Worm (Caenorhabditis elegans) whole organism, mixed stage, embryonic: ENCODE data around the gene pqn-2.

ENCODE experiments used
- elt-1 ChIP-seq: sonication (generic microtip); optimal IDR thresholded peaks from 2 replicates; lab custom pipeline; 2017; ENCODE audit warnings: missing genetic modification characterization, mild to moderate bottlenecking, missing compliant biosample characterization, antibody characterized with exemption, moderate library complexity, borderline replicate concordance; ENCODE audit not compliant: insufficient read depth
- elt-3 ChIP-seq: fragments of 150-350 bp; optimal IDR thresholded peaks from 2 replicates; lab custom pipeline; 2014; ENCODE audit warnings: missing biosample characterization, missing genetic modification characterization
- lin-13 ChIP-seq: fragments of 150-350 bp; optimal IDR thresholded peaks from 2 replicates; lab custom pipeline; 2014; ENCODE audit warnings: missing biosample characterization, missing genetic modification characterization
- pha-4 ChIP-seq: fragments of 150-350 bp; optimal IDR thresholded peaks from 2 replicates; lab custom pipeline; 2018; ENCODE audit warnings: missing biosample characterization, missing genetic modification reagents, missing genetic modification characterization

DNA sequence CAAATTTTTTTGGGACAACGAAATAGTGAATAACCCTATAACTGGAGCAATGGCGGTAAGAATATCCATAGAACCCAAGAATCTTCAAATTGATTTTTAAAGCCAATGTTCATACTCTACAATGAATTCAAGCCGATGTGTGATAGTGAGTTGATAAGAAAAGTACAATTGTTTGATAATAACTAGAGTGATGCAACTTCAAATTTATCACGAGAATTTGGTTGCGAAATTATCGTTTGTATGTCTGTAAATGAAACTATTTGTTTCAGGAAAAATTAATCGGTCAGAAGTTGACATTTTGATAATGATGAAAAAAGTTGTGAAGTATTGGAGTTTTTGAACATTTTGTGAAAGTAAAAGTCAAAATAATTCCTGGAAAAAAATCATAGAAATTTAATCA is 17.0 kb downstream of the pqn-2 start:
- TF ChIP-seq pha-4 (no peak), elt-3 (tag; lab: Kevin White, UChicago) (no peak), elt-1 (tag; lab: Kevin White, UChicago) (no peak), lin-13 (tag; lab: Kevin White, UChicago) (no peak)
